Worm (Caenorhabditis elegans) whole organism, L1 larva: ENCODE results near the gene C45G9.11.

Experiments used
- C16A3.4 ChIP-seq: fragments of 150-350 bp; optimal IDR thresholded peaks from 2 replicates; lab custom pipeline; 2014; ENCODE audit warnings: missing biosample characterization, missing genetic modification characterization
- ces-1 ChIP-seq: fragments of 150-350 bp; optimal IDR thresholded peaks from 2 replicates; lab custom pipeline; 2014; ENCODE audit warnings: missing biosample characterization, missing genetic modification reagents, missing genetic modification characterization
- efl-1 ChIP-seq, 4 experiments: fragments of 150-350 bp; optimal IDR thresholded peaks in 3 of 4; peaks in 1 of 4; 1 replicate in 1 of 4; 2 replicates in 3 of 4; lab custom pipeline; 2014; ENCODE audit warnings: missing biosample characterization in 2 of 4, missing genetic modification characterization in 2 of 4, missing genetic modification reagents in 2 of 4
- mab-9 ChIP-seq: fragments of 200-800 bp; sonication (Bioruptor generic); IDR thresholded peaks from 2 replicates; pipeline ENCODE4 v1.3.6; 2022; ENCODE audit warnings: missing genetic modification reagents, missing genetic modification characterization, missing compliant biosample characterization
- nhr-11 ChIP-seq: fragments of 150-350 bp; optimal IDR thresholded peaks from 2 replicates; lab custom pipeline; 2014; ENCODE audit warnings: missing biosample characterization, missing genetic modification characterization
- nhr-12 ChIP-seq: sonication (generic microtip); optimal IDR thresholded peaks from 2 replicates; lab custom pipeline; 2017; ENCODE audit warnings: missing biosample characterization, missing genetic modification characterization
- nhr-47 ChIP-seq: sonication (generic microtip); optimal IDR thresholded peaks from 2 replicates; lab custom pipeline; 2016; ENCODE audit warnings: mild to moderate bottlenecking, missing genetic modification characterization, moderate library complexity, missing compliant biosample characterization
- nhr-77 ChIP-seq: fragments of 150-350 bp; optimal IDR thresholded peaks from 2 replicates; lab custom pipeline; 2014; ENCODE audit warnings: missing biosample characterization, missing genetic modification characterization
- snpc-4 ChIP-seq: fragments of 150-350 bp; optimal IDR thresholded peaks from 2 replicates; lab custom pipeline; 2014; ENCODE audit warnings: missing biosample characterization, missing genetic modification characterization
- sox-4 ChIP-seq: sonication (generic microtip); optimal IDR thresholded peaks from 2 replicates; lab custom pipeline; 2016; ENCODE audit warnings: missing genetic modification characterization, missing compliant biosample characterization
- unc-62 ChIP-seq: fragments of 150-350 bp; optimal IDR thresholded peaks from 2 replicates; lab custom pipeline; 2014; ENCODE audit warnings: missing biosample characterization, missing genetic modification reagents, missing genetic modification characterization
- vab-15 ChIP-seq: sonication (generic microtip); optimal IDR thresholded peaks from 2 replicates; lab custom pipeline; 2017; ENCODE audit warnings: missing genotype, mild to moderate bottlenecking, missing genetic modification characterization, missing compliant biosample characterization
- ztf-11 ChIP-seq, 2 experiments: sonication (generic microtip); optimal IDR thresholded peaks; 2 replicates each; lab custom pipeline; 2016 to 2017; ENCODE audit warnings: missing genetic modification characterization in 2 of 2, missing biosample characterization in 1 of 2, missing compliant biosample characterization in 1 of 2

ce11 chrIII:5078062-5078461 lies 9.5 kb upstream of the C45G9.11 start:
- TF ChIP-seq ztf-11 (tag; optimal IDR thresholded peaks at IDR 0.05; lab: Kevin White, UChicago) (no peak), unc-62 (no peak), C16A3.4 (tag; lab: Kevin White, UChicago) (peak; percentile 68), nhr-11 (tag; lab: Kevin White, UChicago) (peak; percentile 32), ces-1 (no peak), nhr-77 (peak; percentile 45), snpc-4 (tag; lab: Kevin White, UChicago) (peak; percentile 53), efl-1 (optimal IDR thresholded peaks at IDR 0.05; lab: Kevin White, UChicago) (peak; percentile 9 to 38), efl-1 (GFP tag; optimal IDR thresholded peaks at IDR 0.05 in 1 of 2; lab: Kevin White, UChicago) (peak; percentile 27 to 91), nhr-12 (no peak), nhr-47 (tag; lab: Kevin White, UChicago) (peak; percentile 80), mab-9 (no peak), vab-15 (no peak), sox-4 (tag; lab: Kevin White, UChicago) (no peak)
